Fruit fly (Drosophila melanogaster) ovary, adult (tissue): ENCODE measurements around the gene Rcd5.

Experiments used
- CG17801 ChIP-seq: fragments of 200-800 bp; optimal IDR thresholded peaks from 2 replicates; lab custom pipeline; 2019; ENCODE audit warnings: missing biosample characterization, mild to moderate bottlenecking, missing genetic modification characterization, moderate library complexity; ENCODE audit not compliant: partially characterized antibody

Rcd5 gene

DNA sequence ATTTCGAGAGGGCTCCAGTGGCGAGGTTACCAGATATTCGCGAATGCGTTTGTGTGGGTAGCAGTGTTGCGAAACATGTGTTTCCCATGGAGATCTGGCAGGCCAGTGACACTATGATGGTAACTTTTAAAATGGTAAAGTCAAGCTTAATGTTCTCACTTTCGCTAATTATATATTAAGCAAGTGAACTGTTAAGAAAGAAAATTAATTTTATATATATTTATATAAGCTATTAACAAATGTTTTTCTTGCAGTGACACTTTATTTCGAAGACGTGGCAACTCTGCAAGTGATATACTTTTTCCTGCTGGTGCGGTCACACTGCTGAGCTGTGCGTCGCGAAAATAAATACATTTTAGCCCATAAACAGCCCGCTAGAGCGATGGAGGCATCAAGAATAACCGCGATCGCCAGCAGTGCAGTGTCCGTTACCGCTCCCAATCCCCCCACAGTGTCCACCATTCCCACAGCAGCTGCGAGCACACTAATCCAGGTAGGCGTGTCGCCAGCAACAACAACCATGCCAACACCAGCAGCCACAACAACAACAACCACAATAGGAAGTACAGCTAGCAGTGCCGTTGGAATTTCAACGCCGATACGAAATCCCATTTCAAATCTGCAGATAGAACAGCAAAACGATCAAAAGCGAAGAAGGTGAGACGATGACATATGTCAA lies at the start of gene Rcd5, which contains the start of gene CG11593:
Rcd5 (plus strand) TSS at position 283 of the 679 bp plus-strand sequence.
CG11593 (minus strand) TSS at position 236 of the 679 bp plus-strand sequence.
- TF ChIP-seq CG17801 = peak; percentile 23

DNA sequence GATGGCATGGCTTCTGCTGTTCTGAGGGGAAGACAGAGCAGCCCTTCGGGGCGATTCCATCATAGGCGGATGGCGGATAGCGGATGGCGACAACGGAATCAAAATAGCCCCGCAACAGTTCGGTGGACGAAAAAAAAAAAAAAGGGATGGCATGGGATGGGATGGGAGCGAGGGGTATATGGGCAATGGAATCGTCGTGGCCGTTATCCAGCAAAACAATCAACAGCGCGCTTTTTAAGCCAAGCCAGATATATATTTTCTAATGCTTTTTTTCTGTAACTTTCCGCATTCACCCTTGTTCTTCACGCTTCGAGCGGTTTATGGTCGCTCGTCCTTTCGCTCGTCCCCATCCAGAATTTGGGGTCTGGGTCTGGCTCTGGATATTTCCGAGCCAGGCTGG lies 44.8 kb upstream of the Rcd5 start:
- no peak for TF ChIP-seq CG17801

DNA sequence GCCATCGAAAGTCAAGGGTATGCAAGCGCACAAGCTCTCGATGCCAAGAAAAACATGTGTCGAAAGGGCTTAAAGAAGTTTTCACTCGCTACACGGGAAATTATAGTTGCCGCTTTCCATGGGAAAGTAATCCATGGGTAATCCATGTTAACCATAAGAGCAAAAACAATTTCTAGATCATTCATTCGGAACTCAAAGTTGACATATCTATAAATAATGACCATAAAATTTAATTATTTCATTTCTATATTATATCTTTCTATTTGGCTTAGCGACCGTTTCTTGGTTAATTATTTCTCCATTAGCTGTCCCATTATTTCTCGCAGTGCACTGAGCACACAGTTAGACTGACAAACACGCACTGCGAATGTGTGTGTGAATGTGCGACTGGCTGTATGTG lies 39.6 kb upstream of the Rcd5 start:
- no peak for TF ChIP-seq CG17801

DNA sequence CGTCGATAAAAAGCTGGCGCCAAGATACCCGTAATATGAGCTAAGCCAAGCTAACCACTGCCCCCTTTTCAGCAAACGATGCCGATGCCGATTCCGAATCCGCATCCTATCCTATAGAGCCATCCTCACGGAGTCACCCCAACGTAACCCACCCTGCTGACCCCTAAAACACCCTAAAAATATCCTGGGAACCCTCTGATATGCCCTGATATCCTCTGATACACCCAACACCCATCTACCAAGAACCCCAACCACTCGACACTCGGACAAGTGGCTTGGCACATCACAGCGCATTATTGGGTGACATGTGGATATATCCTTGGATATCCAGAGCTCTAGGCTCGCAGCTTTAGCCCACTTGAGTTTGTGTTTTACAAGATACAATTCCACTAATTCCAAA lies 38.8 kb upstream of the Rcd5 start:
- no peak for TF ChIP-seq CG17801

DNA sequence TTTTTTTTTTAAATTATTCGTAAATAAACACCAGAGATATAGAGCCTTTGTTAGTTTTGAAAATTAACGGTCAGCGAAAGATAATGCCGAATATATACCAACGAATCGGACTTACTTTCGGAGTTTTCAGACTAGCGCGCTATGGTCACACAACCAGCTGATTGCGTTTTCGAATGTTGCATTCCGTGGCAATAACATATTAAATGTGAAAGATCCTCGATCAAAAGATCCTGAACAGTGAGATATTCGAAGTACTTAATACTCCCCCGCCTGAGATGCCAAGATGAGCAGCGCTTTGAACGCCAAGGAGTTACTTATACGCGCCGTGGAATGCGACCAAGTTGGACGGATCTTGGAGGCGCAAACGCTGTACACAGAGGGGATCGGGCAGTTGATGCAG lies 37.0 kb upstream of the Rcd5 start, which contains the start of gene CG14985:
CG14985 (plus strand) TSS at position 159 of the 400 bp plus-strand sequence.
- TF ChIP-seq CG17801 = no peak

DNA sequence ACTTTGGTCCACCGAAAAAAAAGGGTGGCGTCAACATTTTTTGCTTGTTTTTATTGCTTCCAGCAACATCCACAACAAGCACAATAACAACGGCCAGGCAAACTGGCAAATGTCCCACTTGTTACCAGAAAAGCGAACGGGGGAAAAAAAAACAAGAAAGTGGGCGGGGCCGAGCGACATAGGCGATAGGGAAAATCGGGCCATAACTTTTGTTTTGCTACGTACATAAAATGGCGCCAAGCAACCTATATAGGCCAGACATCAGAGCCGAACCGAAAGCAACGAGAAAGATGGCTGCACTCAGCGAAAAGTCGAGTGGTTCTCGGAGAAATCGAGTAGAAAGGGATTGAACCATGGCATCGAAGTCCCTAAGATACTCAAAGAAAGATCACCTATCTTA lies 33.1 kb upstream of the Rcd5 start:
- no peak for TF ChIP-seq CG17801

DNA sequence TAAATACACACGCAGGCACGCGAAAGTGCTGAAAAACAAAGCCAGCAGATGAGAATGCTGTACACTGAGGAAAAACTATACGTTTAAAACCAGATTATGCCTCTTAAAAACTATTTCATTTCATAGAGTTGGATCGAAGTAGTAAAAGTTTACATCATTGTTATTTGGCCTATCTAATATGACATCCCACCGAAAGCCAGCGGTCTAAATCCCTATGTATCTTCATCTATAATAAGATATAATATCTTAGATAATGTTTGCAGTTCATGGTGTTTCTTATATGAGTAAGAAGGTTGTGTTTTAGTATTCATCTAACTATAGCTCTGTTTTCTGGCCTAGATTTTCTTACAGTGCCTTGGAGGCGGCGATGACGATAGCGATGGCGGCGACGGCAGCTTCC lies 30.2 kb upstream of the Rcd5 start:
- TF ChIP-seq CG17801 = no peak

DNA sequence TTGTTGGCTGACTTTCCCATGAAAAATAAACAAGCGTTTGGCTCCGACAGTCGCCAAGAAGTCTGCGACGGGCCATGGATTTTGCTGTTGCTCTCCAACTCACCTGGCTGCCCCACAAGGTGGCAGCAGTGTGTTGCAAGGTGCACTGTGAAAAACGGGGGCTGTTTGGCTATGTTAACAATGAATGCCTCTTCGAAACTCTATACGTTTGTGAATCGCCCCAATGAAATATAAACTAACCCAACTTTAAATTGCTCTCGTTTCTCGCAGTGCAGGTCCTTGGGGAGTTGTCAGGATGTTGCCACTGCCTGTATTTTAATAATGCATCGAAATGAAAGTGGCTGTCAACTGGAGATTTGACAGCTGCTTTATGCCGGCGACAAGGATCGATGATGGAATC lies 26.0 kb upstream of the Rcd5 start:
- TF ChIP-seq CG17801 = no peak

DNA sequence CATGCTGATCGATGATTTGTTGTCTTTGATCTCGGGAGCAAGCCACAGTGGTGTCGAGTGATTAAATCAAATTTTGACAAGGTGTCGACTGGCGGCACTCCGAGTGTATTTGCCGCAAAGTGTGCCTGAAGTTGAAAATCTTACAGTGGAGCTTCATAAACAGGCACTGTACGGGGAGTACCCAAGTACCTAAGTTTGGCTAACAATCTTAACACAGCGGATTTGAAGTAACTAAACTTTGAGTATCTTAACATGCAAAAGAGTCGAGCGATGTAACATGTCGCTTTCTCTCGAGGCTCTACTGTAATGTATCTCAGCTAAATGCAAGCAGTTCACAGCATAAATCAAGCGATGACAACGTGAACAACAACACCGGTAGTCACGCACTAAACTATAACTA lies 23.6 kb upstream of the Rcd5 start:
- TF ChIP-seq CG17801 = no peak

DNA sequence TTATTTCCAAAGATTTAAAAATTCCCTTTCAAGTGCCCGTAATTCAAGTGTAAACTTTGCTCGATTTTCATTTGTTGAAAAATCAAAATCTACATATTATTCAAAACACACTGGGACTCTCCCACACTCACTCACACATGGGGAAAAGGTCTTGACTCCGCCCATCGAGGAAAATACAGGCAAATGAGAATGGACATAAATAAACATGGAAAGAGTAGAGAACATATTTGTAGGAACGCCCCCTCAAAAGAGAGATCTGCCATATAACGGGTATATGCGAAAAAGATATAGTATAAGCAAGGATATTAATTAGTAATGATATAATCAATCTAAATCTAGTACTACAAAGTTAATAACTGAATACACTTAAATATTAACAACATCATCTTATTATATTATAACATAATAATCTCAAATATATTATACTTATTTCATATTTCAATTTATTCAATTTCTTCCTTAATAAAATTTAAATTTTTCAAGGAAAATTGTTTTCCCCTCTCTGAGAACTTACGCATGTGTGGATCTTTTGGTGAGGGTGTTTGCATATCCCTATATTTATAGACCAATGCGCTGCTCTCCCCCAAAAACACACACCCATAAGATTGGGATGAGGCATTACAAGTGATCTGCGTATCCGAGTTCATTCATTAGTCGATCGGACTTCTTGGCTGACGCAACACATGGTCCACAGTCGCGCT lies 22.0 kb upstream of the Rcd5 start, which contains the start of gene FoxL1:
FoxL1 (plus strand) TSS at position 651 of the 701 bp plus-strand sequence.
- no peak for TF ChIP-seq CG17801

DNA sequence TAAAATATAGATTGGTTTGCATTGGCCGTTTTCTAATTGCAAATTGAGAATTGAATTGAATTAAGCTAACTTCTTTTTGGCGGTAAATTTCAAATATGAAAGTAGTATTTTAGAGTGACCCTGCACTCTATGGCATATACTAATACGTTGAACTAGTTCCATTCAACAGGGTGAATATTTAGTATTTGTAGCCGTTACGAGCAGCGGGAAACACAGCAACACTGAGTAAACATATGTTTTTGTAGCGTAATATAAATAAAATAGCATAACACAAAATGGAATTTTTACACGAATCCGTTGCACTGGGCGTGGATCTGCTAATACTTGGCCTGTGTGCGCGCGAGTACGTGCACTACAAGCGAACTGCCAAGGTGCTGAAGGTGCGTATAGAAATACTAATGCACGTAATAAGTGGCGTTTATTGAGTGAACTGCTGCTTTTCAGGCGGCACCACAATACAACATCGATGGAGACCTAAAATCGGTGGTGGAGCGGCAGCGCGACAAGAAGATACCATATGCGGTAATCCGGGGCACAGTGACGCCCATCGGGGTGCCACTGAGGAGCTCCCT lies 19.0 kb upstream of the Rcd5 start, which contains the start of gene Mul1:
Mul1 (plus strand) TSS at position 198 of the 572 bp plus-strand sequence.
- TF ChIP-seq CG17801 = peak; percentile 50

DNA sequence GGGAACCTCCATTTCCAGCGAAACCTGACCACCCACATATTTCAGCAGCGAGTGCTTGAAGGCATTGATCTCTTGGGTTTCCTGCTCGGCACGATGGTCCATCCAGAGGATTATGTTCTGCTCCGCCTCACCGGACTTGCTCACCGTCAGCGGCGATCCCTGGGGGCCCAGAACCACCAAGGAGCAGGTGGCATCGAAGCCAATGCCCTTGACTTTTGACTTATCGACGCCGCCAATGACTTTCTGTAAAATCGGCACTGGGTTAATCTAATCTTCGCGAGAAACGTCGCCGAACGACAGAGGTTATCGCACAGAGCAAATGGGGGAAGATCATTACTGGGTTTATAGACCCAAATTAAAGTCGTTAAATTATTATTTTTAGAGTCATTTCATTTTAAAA lies 15.9 kb upstream of the Rcd5 start:
- no peak for TF ChIP-seq CG17801

DNA sequence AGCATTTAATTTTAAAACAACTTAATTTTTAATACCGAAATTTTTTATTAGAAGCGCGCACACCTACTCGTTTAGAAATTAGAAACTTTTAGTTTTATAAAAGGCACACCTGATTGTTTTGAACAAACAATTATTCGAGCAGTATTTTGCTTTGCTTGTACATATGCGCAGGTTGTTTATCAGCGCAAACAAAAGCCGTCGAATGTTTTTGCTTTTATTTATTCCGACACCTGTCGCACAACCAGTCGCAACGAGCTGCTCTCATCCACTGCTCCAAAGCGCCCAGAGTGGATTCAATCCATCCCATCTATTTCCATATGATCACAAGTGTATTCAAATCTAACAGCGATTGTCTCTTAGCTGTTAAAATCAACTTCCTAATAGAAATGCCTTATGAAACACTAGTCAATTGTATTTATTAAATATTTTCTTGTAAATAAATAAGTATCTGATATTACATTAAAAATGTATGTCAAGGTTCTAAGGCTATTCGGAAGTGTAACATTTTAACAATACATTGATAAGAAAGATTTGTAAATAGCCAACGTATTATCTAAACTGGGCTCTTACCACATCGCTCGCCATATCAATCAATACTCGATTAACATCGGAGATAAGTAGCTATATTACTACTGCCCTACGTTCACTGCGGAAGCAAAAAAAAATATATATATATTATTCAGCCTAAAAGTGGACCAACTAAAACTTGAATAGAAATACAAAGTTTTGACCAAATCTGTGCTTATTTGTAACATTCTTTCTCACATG lies 14.4 kb upstream of the Rcd5 start, which contains the start of gene CG11594:
CG11594 (minus strand) TSS at position 274 of the 768 bp plus-strand sequence.
- TF ChIP-seq CG17801 = no peak

DNA sequence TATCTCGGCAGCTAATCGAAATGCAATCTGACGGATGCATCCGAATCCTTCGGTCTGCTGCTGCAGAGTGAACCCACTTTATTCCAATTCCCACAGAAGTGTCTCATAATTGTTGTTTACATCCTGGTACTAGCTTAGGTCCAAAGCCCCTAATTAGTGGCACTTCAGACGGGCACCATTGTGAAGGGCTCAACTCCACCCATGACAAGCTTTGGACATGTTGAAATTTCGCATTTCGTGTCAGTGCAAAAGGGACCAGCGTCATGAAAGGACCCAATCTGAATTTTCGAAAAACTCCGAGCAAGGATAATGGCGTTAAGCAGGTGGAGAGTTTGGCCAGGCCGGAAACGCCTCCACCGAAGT lies 13.8 kb upstream of the Rcd5 start, which contains the start of gene Gr64a:
Gr64a (plus strand) TSS at position 264 of the 363 bp plus-strand sequence.
- no peak for TF ChIP-seq CG17801

DNA sequence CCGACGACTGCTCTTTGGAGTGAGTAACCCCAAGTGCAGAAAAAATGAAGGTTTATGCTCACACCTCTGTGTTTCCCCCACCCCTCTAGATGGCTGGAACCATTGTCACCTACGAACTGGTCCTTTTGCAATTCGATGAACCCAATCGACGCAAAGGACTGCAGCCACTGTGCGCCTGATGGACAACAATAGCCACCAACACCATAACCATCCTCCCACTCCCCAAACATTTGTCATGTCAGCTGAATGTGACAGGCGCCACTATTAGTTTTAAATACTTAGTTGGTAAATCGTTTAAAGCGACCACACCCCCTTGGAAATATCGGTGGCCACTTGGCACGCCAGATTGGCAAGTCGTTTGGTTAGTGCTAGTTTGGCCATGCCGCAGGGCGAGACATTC lies 12.0 kb upstream of the Rcd5 start, which contains the start of the genes Gr64b and Gr64c:
Gr64b (plus strand) TSS at position 301 of the 400 bp plus-strand sequence.
Gr64c (plus strand) TSS at position 301 of the 400 bp plus-strand sequence.
- TF ChIP-seq CG17801 = no peak

DNA sequence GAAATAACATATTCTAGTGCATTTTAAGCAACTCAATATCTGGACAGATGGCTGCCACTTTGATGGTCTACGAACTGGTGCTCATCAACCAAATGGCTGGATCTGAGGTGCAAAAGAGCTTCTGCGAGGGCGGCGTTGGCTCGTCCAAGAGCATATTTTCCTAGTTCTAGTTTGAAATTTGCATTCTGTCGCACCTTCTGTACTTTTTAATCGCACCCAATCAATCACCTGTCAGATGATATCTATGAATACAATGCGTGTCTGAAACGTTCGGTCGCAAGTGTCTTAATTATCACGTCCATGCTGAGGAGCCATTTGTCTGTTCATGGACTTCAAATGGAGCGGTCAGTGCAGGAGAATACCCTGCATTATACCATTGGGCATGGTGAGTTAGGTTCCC lies 8.6 kb upstream of the Rcd5 start, which contains the start of the genes Gr64d and Gr64e:
Gr64d (plus strand) TSS at position 301 of the 400 bp plus-strand sequence.
Gr64e (plus strand) TSS at position 380 of the 400 bp plus-strand sequence.
- no peak for TF ChIP-seq CG17801
